Fruit fly (Drosophila melanogaster) whole organism, embryonic: ENCODE data around the gene CG13631.

Source experiments
- CG10321 ChIP-seq: fragments of 200-800 bp; sonication (Bioruptor generic); IDR thresholded peaks from 2 replicates; pipeline ENCODE4 v1.3.6; 2022; ENCODE audit warnings: missing biosample characterization, missing genetic modification characterization
- CG10959 ChIP-seq: fragments of 200-800 bp; sonication (Bioruptor generic); IDR thresholded peaks from 2 replicates; pipeline ENCODE4 v1.3.6; 2022; ENCODE audit warnings: missing biosample characterization, missing genetic modification characterization
- CG11398 ChIP-seq: fragments of 200-800 bp; sonication (Bioruptor generic); optimal IDR thresholded peaks from 2 replicates; lab custom pipeline; 2016; ENCODE audit warnings: missing biosample characterization, missing genetic modification characterization
- CG13296 ChIP-seq: fragments of 200-800 bp; sonication (Bioruptor generic); optimal IDR thresholded peaks from 3 replicates; lab custom pipeline; 2018; ENCODE audit warnings: missing biosample characterization, mild to moderate bottlenecking, missing genetic modification characterization
- CG13624 ChIP-seq: fragments of 200-800 bp; sonication (Bioruptor generic); optimal IDR thresholded peaks from 2 replicates; lab custom pipeline; 2016; ENCODE audit warnings: missing biosample characterization, missing genetic modification characterization
- CG14667 ChIP-seq: fragments of 200-800 bp; sonication (Bioruptor generic); IDR thresholded peaks from 2 replicates; pipeline ENCODE4 v1.3.6; 2022; ENCODE audit warnings: missing biosample characterization, missing genetic modification characterization
- CG14710 ChIP-seq: fragments of 200-800 bp; sonication (Bioruptor generic); optimal IDR thresholded peaks from 3 replicates; lab custom pipeline; 2019; ENCODE audit warnings: missing biosample characterization, mild to moderate bottlenecking, missing genetic modification characterization, moderate library complexity
- CG16779 ChIP-seq: fragments of 200-800 bp; sonication (Bioruptor generic); IDR thresholded peaks from 2 replicates; pipeline ENCODE4 v1.3.6; 2022; ENCODE audit warnings: missing biosample characterization, missing genetic modification characterization
- CG16813 ChIP-seq: fragments of 200-800 bp; sonication (Bioruptor generic); IDR thresholded peaks from 3 replicates; pipeline ENCODE4 v1.3.6; 2022; ENCODE audit warnings: missing biosample characterization, missing genetic modification characterization; ENCODE audit not compliant: partially characterized antibody
- CG17359 ChIP-seq: fragments of 200-800 bp; sonication (Bioruptor generic); optimal IDR thresholded peaks from 3 replicates; lab custom pipeline; 2018; ENCODE audit warnings: missing biosample characterization, mild to moderate bottlenecking, missing genetic modification characterization, moderate library complexity
- CG18476 ChIP-seq: fragments of 200-800 bp; sonication (Bioruptor generic); optimal IDR thresholded peaks from 2 replicates; lab custom pipeline; 2016; ENCODE audit warnings: missing biosample characterization, mild to moderate bottlenecking, missing genetic modification characterization
- CG2199 ChIP-seq: fragments of 200-800 bp; sonication (Bioruptor generic); IDR thresholded peaks from 3 replicates; pipeline ENCODE4 v1.3.6; 2022; ENCODE audit warnings: missing biosample characterization, missing genetic modification characterization
- CG2678 ChIP-seq: fragments of 200-800 bp; sonication (Bioruptor generic); optimal IDR thresholded peaks from 3 replicates; lab custom pipeline; 2019; ENCODE audit warnings: missing biosample characterization, mild to moderate bottlenecking, missing genetic modification characterization, moderate library complexity
- CG31224 ChIP-seq: fragments of 200-800 bp; sonication (Bioruptor generic); IDR thresholded peaks from 2 replicates; pipeline ENCODE4 v1.3.6; 2022; ENCODE audit warnings: missing biosample characterization, missing genetic modification characterization
- CG31441 ChIP-seq: fragments of 200-800 bp; sonication (Bioruptor generic); IDR thresholded peaks from 2 replicates; pipeline ENCODE4 v1.3.6; 2022; ENCODE audit warnings: missing biosample characterization, missing genetic modification characterization
- CG42726 ChIP-seq: fragments of 200-800 bp; sonication (Bioruptor generic); IDR thresholded peaks from 2 replicates; pipeline ENCODE4 v1.3.6; 2022; ENCODE audit warnings: missing biosample characterization, missing genetic modification characterization; ENCODE audit not compliant: partially characterized antibody
- CG8290 ChIP-seq, 3 experiments: fragments of 200-800 bp; sonication (Bioruptor generic); optimal IDR thresholded peaks; 2 replicates each; lab custom pipeline; 2016 to 2019; ENCODE audit warnings: missing biosample characterization in 3 of 3, missing genetic modification characterization in 3 of 3, mild to moderate bottlenecking in 2 of 3, moderate library complexity in 1 of 3
- CG9437 ChIP-seq: fragments of 200-800 bp; sonication (Bioruptor generic); optimal IDR thresholded peaks from 2 replicates; lab custom pipeline; 2018; ENCODE audit warnings: missing biosample characterization, mild to moderate bottlenecking, missing genetic modification characterization
- CG9609 ChIP-seq: fragments of 200-800 bp; sonication (Bioruptor generic); optimal IDR thresholded peaks from 3 replicates; lab custom pipeline; 2016; ENCODE audit warnings: missing biosample characterization, missing genetic modification characterization
- CG9817 ChIP-seq: fragments of 200-800 bp; sonication (Bioruptor generic); optimal IDR thresholded peaks from 2 replicates; lab custom pipeline; 2018; ENCODE audit warnings: missing biosample characterization, mild to moderate bottlenecking, missing genetic modification characterization, moderate library complexity
- Dip3 ChIP-seq: fragments of 200-800 bp; sonication (Bioruptor generic); optimal IDR thresholded peaks from 3 replicates; lab custom pipeline; 2016; ENCODE audit warnings: missing biosample characterization, missing genetic modification characterization
- Dll ChIP-seq: fragments of 200-800 bp; sonication (Bioruptor generic); IDR thresholded peaks from 4 replicates; pipeline ENCODE4 v1.3.6; 2022; ENCODE audit warnings: missing biosample characterization, missing genetic modification characterization; ENCODE audit not compliant: partially characterized antibody
- HmgZ ChIP-seq: fragments of 200-800 bp; sonication (Bioruptor generic); optimal IDR thresholded peaks from 2 replicates; lab custom pipeline; 2018; ENCODE audit warnings: missing biosample characterization, mild to moderate bottlenecking, missing genetic modification characterization
- Nf-YC ChIP-seq: fragments of 200-800 bp; optimal IDR thresholded peaks from 3 replicates; lab custom pipeline; 2019; ENCODE audit warnings: missing biosample characterization, mild to moderate bottlenecking, missing genetic modification characterization, moderate library complexity
- NfI ChIP-seq: fragments of 200-800 bp; sonication (Bioruptor generic); optimal IDR thresholded peaks from 3 replicates; lab custom pipeline; 2018; ENCODE audit warnings: missing biosample characterization, mild to moderate bottlenecking, missing genetic modification characterization, moderate library complexity
- Optix ChIP-seq: fragments of 200-800 bp; sonication (Bioruptor generic); IDR thresholded peaks from 3 replicates; pipeline ENCODE4 v1.3.6; 2022; ENCODE audit warnings: missing biosample characterization, missing genetic modification characterization
- Pdp1 ChIP-seq, 2 experiments: fragments of 200-800 bp; sonication (Bioruptor generic); optimal IDR thresholded peaks; 3 replicates each; lab custom pipeline; 2016; ENCODE audit warnings: missing biosample characterization in 2 of 2, missing genetic modification characterization in 2 of 2, mild to moderate bottlenecking in 1 of 2, moderate library complexity in 1 of 2
- Sox102F ChIP-seq: fragments of 200-800 bp; sonication (Bioruptor generic); optimal IDR thresholded peaks from 2 replicates; lab custom pipeline; 2018; ENCODE audit warnings: missing biosample characterization, mild to moderate bottlenecking, missing genetic modification characterization, moderate library complexity
- Sry-δ ChIP-seq: fragments of 200-800 bp; sonication (Bioruptor generic); optimal IDR thresholded peaks from 2 replicates; lab custom pipeline; 2016; ENCODE audit warnings: missing biosample characterization, missing genetic modification characterization
- Usf ChIP-seq: fragments of 200-800 bp; sonication (Bioruptor generic); optimal IDR thresholded peaks from 2 replicates; lab custom pipeline; 2017; ENCODE audit warnings: missing genotype, missing biosample characterization, missing genetic modification characterization
- cad ChIP-seq: fragments of >200 bp; optimal IDR thresholded peaks from 2 replicates; lab custom pipeline; 2017; ENCODE audit warnings: missing biosample characterization, missing genetic modification characterization
- chm ChIP-seq: fragments of 200-800 bp; sonication (Bioruptor generic); IDR thresholded peaks from 2 replicates; pipeline ENCODE4 v1.3.6; 2022; ENCODE audit warnings: missing biosample characterization, missing genetic modification characterization
- dysf ChIP-seq: fragments of 200-800 bp; sonication (Bioruptor generic); IDR thresholded peaks from 3 replicates; pipeline ENCODE4 v1.3.6; 2022; ENCODE audit warnings: missing biosample characterization, missing genetic modification characterization
- eve ChIP-seq, 2 experiments: fragments of >200 bp; optimal IDR thresholded peaks; 2 replicates each; lab custom pipeline; 2017; ENCODE audit warnings: missing biosample characterization in 2 of 2, missing genetic modification characterization in 2 of 2
- fru ChIP-seq: fragments of >200 bp; optimal IDR thresholded peaks from 2 replicates; lab custom pipeline; 2017
- grau ChIP-seq: fragments of 200-800 bp; optimal IDR thresholded peaks from 3 replicates; lab custom pipeline; 2019; ENCODE audit warnings: missing biosample characterization, mild to moderate bottlenecking, missing genetic modification characterization, moderate library complexity
- hth ChIP-seq: fragments of >200 bp; optimal IDR thresholded peaks from 2 replicates; lab custom pipeline; 2017; ENCODE audit warnings: inconsistent platforms
- kni ChIP-seq: fragments of 200-800 bp; sonication (Bioruptor generic); optimal IDR thresholded peaks from 3 replicates; lab custom pipeline; 2017; ENCODE audit warnings: mild to moderate bottlenecking, missing biosample characterization, missing genetic modification reagents, missing genetic modification characterization
- otp ChIP-seq: fragments of 200-800 bp; sonication (Bioruptor generic); IDR thresholded peaks from 3 replicates; pipeline ENCODE4, ENCODE4 v1.3.6; 2022; ENCODE audit warnings: missing biosample characterization, missing genetic modification characterization
- pfk ChIP-seq: fragments of 200-800 bp; sonication (Bioruptor generic); optimal IDR thresholded peaks from 2 replicates; lab custom pipeline; 2018; ENCODE audit warnings: missing biosample characterization, mild to moderate bottlenecking, missing genetic modification characterization, moderate library complexity
- sc ChIP-seq, 3 experiments: fragments of >200 bp in 2 of 3; fragments of 200-800 bp in 1 of 3; sonication (Bioruptor generic) in 1 of 3; optimal IDR thresholded peaks; 2 replicates in 2 of 3; 3 replicates in 1 of 3; lab custom pipeline; 2017; ENCODE audit warnings: mild to moderate bottlenecking in 1 of 3, missing biosample characterization in 1 of 3, missing genetic modification characterization in 1 of 3, missing genetic modification reagents in 1 of 3
- sens-2 ChIP-seq: fragments of 200-800 bp; sonication (Bioruptor generic); IDR thresholded peaks from 2 replicates; pipeline ENCODE4 v1.3.6; 2022; ENCODE audit warnings: missing biosample characterization, missing genetic modification characterization
- sob ChIP-seq: fragments of 200-800 bp; sonication (Bioruptor generic); IDR thresholded peaks from 2 replicates; pipeline ENCODE4 v1.3.6; 2022; ENCODE audit warnings: missing biosample characterization, missing genetic modification characterization
- tgo ChIP-seq: fragments of 200-800 bp; sonication (Bioruptor generic); IDR thresholded peaks from 3 replicates; pipeline ENCODE4 v1.3.6; 2022; ENCODE audit warnings: missing biosample characterization, missing genetic modification characterization
- twi ChIP-seq: fragments of 200-800 bp; optimal IDR thresholded peaks from 2 replicates; lab custom pipeline; 2019; ENCODE audit warnings: missing biosample characterization, mild to moderate bottlenecking, missing genetic modification characterization, moderate library complexity
- z ChIP-seq: fragments of 200-800 bp; sonication (Bioruptor generic); IDR thresholded peaks from 3 replicates; pipeline ENCODE4 v1.3.6; 2022; ENCODE audit warnings: missing biosample characterization, missing genetic modification characterization
- zen ChIP-seq: fragments of 200-800 bp; sonication (Bioruptor generic); optimal IDR thresholded peaks from 3 replicates; lab custom pipeline; 2018; ENCODE audit warnings: missing biosample characterization, mild to moderate bottlenecking, missing genetic modification characterization, moderate library complexity
- zfh2 ChIP-seq: fragments of 200-800 bp; sonication (Bioruptor generic); optimal IDR thresholded peaks from 2 replicates; lab custom pipeline; 2016; ENCODE audit warnings: missing biosample characterization, missing genetic modification characterization

CG13631 gene

dm6 chr3R:24810844-24811625 is 41.9 kb downstream of the CG13631 start (continued):
- TF ChIP-seq Pdp1 (GFP tag; optimal IDR thresholded peaks at IDR 0.05; lab: Kevin White, UChicago) (peak; percentile 77 to 84), zen (peak; percentile 49), sob (GFP tag; lab: Robert Waterston, UW) (peak; percentile 95), CG31224 (GFP tag; lab: Robert Waterston, UW) (peak; percentile 78), Sry-δ (GFP tag; lab: Kevin White, UChicago) (peak; percentile 48), CG14710 (tag; lab: Kevin White, UChicago) (peak; percentile 58), eve (GFP tag; optimal IDR thresholded peaks at IDR 0.05; lab: Kevin White, UChicago) (no peak), sc (optimal IDR thresholded peaks at IDR 0.05; lab: Kevin White, UChicago) (no peak), sc (GFP tag; optimal IDR thresholded peaks at IDR 0.05; lab: Kevin White, UChicago) (peak; percentile 69), grau (peak; percentile 91), CG16813 (GFP tag; lab: Robert Waterston, UW) (no peak), CG13296 (GFP tag; lab: Kevin White, UChicago) (peak; percentile 91), Dip3 (GFP tag; lab: Kevin White, UChicago) (peak; percentile 93), otp (GFP tag; lab: Robert Waterston, UW) (peak; percentile 85), CG16779 (GFP tag; lab: Robert Waterston, UW) (peak; percentile 78), CG13624 (peak; percentile 92), pfk (no peak), CG2678 (tag; lab: Kevin White, UChicago) (peak; percentile 93), Dll (no peak), HmgZ (tag; lab: Kevin White, UChicago) (peak; percentile 93), tgo (GFP tag; lab: Robert Waterston, UW) (peak; percentile 83), zfh2 (GFP tag; lab: Kevin White, UChicago) (peak; percentile 89), NfI (GFP tag; lab: Kevin White, UChicago) (peak; percentile 93), Nf-YC (peak; percentile 72), sens-2 (GFP tag; lab: Robert Waterston, UW) (peak; percentile 71; the same call in 1 of the 2 replicates), CG10959 (GFP tag; lab: Robert Waterston, UW) (peak; percentile 58; the same call in 1 of the 2 replicates), z (GFP tag; lab: Robert Waterston, UW) (0 out of 3 replicates have a peak, but pooled peaks have one; percentile 18), CG14667 (GFP tag; lab: Robert Waterston, UW) (peak; percentile 79; the same call in 1 of the 2 replicates), hth (lab: Kevin White, UChicago) (no peak), CG9817 (tag; lab: Kevin White, UChicago) (peak; percentile 90), fru (no peak), Usf (GFP tag; lab: Kevin White, UChicago) (peak; percentile 60), CG9609 (GFP tag; lab: Kevin White, UChicago) (peak; percentile 84), Sox102F (peak; percentile 92), CG31441 (peak; percentile 83), CG9437 (peak; percentile 76), CG17359 (peak; percentile 93), kni (GFP tag; lab: Kevin White, UChicago) (no peak), CG42726 (GFP tag; lab: Robert Waterston, UW) (no peak), CG18476 (peak; percentile 83), Optix (GFP tag; lab: Robert Waterston, UW) (peak; percentile 89), cad (GFP tag; lab: Kevin White, UChicago) (no peak), CG2199 (GFP tag; lab: Robert Waterston, UW) (peak; percentile 77; the same call in 2 of the 3 replicates), CG8290 (GFP tag; optimal IDR thresholded peaks at IDR 0.05; lab: Kevin White, UChicago) (peak; percentile 8), CG8290 (tag; optimal IDR thresholded peaks at IDR 0.05; lab: Kevin White, UChicago) (peak in 1 of 2 experiments; percentile 98), CG10321 (GFP tag; lab: Robert Waterston, UW) (peak; percentile 55; the same call in 1 of the 2 replicates), dysf (GFP tag; lab: Robert Waterston, UW) (peak; percentile 93), CG11398 (GFP tag; lab: Kevin White, UChicago) (peak; percentile 71), twi (tag; lab: Kevin White, UChicago) (peak; percentile 76), chm (peak; percentile 90)
